Fruit fly (Drosophila melanogaster): ENCODE data around the gene Mettl2.

DNA sequence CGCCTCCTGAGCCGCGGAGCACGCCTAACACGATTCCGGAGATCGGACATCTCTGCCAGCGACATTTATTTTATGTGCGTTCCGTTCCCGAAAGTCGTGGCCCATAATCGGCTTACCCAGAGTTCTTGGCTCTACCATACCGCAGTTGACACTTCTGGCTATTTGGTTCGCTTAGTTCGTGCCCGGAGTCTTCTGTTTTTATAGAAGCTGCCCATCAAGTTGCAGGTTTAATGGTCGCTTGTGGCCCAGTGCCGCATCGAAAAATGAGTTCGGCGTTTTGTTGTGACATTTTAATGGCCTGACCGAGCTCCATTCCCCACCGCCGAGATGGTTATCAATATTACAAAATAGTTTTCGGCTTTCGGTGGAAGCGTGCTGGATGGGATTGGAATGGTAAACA lies 37.2 kb upstream of the Mettl2 start:
- TF ChIP-seq CG16779 (tag; optimal IDR thresholded peaks at IDR 0.05): no peak
- no peak for TF ChIP-seq acj6 (GFP tag; optimal IDR thresholded peaks at IDR 0.05)
- TF ChIP-seq CG31627 (GFP tag; optimal IDR thresholded peaks at IDR 0.05): no peak
- TF ChIP-seq CG7368 (GFP tag; optimal IDR thresholded peaks at IDR 0.05): no peak
- no peak for TF ChIP-seq Hr38 (GFP tag; optimal IDR thresholded peaks at IDR 0.05)
- TF ChIP-seq Smox (GFP tag; optimal IDR thresholded peaks at IDR 0.05): no peak
- TF ChIP-seq CG1621 (tag; optimal IDR thresholded peaks at IDR 0.05): no peak
- TF ChIP-seq Blimp-1 (GFP tag; optimal IDR thresholded peaks at IDR 0.05): no peak
- TF ChIP-seq Eip75B (GFP tag; optimal IDR thresholded peaks at IDR 0.05): no peak
- TF ChIP-seq ss (GFP tag; optimal IDR thresholded peaks at IDR 0.05): no peak
- TF ChIP-seq Ets21C (GFP tag; optimal IDR thresholded peaks at IDR 0.05): no peak

Measured in whole organism, prepupa.